Worm (Caenorhabditis elegans) whole organism, mixed stage, embryonic: ENCODE data around the gene fbxa-72.

ENCODE experiments used
- M03D4.4 ChIP-seq: sonication (generic microtip); optimal IDR thresholded peaks from 2 replicates; lab custom pipeline; 2017; ENCODE audit warnings: mild to moderate bottlenecking, missing genetic modification characterization, missing compliant biosample characterization
- bed-3 ChIP-seq: fragments of 200-800 bp; sonication (Bioruptor generic); optimal IDR thresholded peaks from 3 replicates; lab custom pipeline; 2018; ENCODE audit warnings: mild to moderate bottlenecking, missing genetic modification characterization, moderate library complexity, missing compliant biosample characterization
- ceh-39 ChIP-seq: fragments of 150-350 bp; optimal IDR thresholded peaks from 2 replicates; lab custom pipeline; 2014; ENCODE audit warnings: missing biosample characterization, missing genetic modification characterization
- ceh-43 ChIP-seq: fragments of 200-800 bp; sonication (Bioruptor generic); optimal IDR thresholded peaks from 2 replicates; lab custom pipeline; 2018; ENCODE audit warnings: mild to moderate bottlenecking, missing genetic modification characterization, moderate library complexity, missing compliant biosample characterization
- ceh-83 ChIP-seq: fragments of 200-800 bp; sonication (Bioruptor generic); optimal IDR thresholded peaks from 2 replicates; lab custom pipeline; 2018; ENCODE audit warnings: mild to moderate bottlenecking, missing genetic modification characterization, missing compliant biosample characterization
- ces-1 ChIP-seq: fragments of 150-350 bp; optimal IDR thresholded peaks from 2 replicates; lab custom pipeline; 2014; ENCODE audit warnings: missing biosample characterization, missing genetic modification reagents, missing genetic modification characterization
- cnd-1 ChIP-seq: fragments of 200-800 bp; sonication (Bioruptor generic); optimal IDR thresholded peaks from 2 replicates; lab custom pipeline; 2018; ENCODE audit warnings: mild to moderate bottlenecking, missing genetic modification characterization, missing compliant biosample characterization
- drap-1 ChIP-seq: fragments of 200-800 bp; sonication (Bioruptor generic); optimal IDR thresholded peaks from 3 replicates; lab custom pipeline; 2018; ENCODE audit warnings: mild to moderate bottlenecking, missing genetic modification characterization, missing compliant biosample characterization
- elt-1 ChIP-seq: sonication (generic microtip); optimal IDR thresholded peaks from 2 replicates; lab custom pipeline; 2017; ENCODE audit warnings: missing genetic modification characterization, mild to moderate bottlenecking, missing compliant biosample characterization, antibody characterized with exemption, moderate library complexity, borderline replicate concordance; ENCODE audit not compliant: insufficient read depth
- elt-3 ChIP-seq: fragments of 150-350 bp; optimal IDR thresholded peaks from 2 replicates; lab custom pipeline; 2014; ENCODE audit warnings: missing biosample characterization, missing genetic modification characterization
- flh-1 ChIP-seq: fragments of 200-800 bp; sonication (Bioruptor generic); optimal IDR thresholded peaks from 2 replicates; lab custom pipeline; 2018; ENCODE audit warnings: mild to moderate bottlenecking, missing genetic modification characterization, moderate library complexity, missing compliant biosample characterization
- ham-2 ChIP-seq: fragments of 200-800 bp; sonication (Bioruptor generic); optimal IDR thresholded peaks from 2 replicates; lab custom pipeline; 2018; ENCODE audit warnings: mild to moderate bottlenecking, missing genetic modification characterization, missing compliant biosample characterization
- hlh-1 ChIP-seq: fragments of 150-350 bp; optimal IDR thresholded peaks from 2 replicates; lab custom pipeline; 2014; ENCODE audit warnings: missing biosample characterization, missing genetic modification reagents, missing genetic modification characterization
- lin-13 ChIP-seq: fragments of 150-350 bp; optimal IDR thresholded peaks from 2 replicates; lab custom pipeline; 2014; ENCODE audit warnings: missing biosample characterization, missing genetic modification characterization
- lin-32 ChIP-seq: fragments of 200-800 bp; sonication (Bioruptor generic); optimal IDR thresholded peaks from 2 replicates; lab custom pipeline; 2018; ENCODE audit warnings: mild to moderate bottlenecking, missing genetic modification characterization, missing compliant biosample characterization
- lsy-2 ChIP-seq: fragments of 150-350 bp; optimal IDR thresholded peaks from 2 replicates; lab custom pipeline; 2014; ENCODE audit warnings: missing biosample characterization, missing genetic modification characterization
- mab-5 ChIP-seq: fragments of 150-350 bp; optimal IDR thresholded peaks from 2 replicates; lab custom pipeline; 2014; ENCODE audit warnings: missing biosample characterization, missing genetic modification characterization
- mep-1 ChIP-seq: fragments of 150-350 bp; optimal IDR thresholded peaks from 2 replicates; lab custom pipeline; 2017; ENCODE audit warnings: missing biosample characterization, missing genetic modification reagents, missing genetic modification characterization, inconsistent platforms
- mls-2 ChIP-seq: sonication (generic microtip); optimal IDR thresholded peaks from 2 replicates; lab custom pipeline; 2016; ENCODE audit warnings: mild to moderate bottlenecking, missing genetic modification characterization, moderate library complexity, missing compliant biosample characterization
- nhr-12 ChIP-seq: fragments of 150-350 bp; optimal IDR thresholded peaks from 2 replicates; lab custom pipeline; 2014; ENCODE audit warnings: missing biosample characterization, missing genetic modification characterization
- nhr-2 ChIP-seq: fragments of 150-350 bp; optimal IDR thresholded peaks from 2 replicates; lab custom pipeline; 2014; ENCODE audit warnings: missing biosample characterization, missing genetic modification characterization
- nhr-237 ChIP-seq: fragments of 150-350 bp; optimal IDR thresholded peaks from 2 replicates; lab custom pipeline; 2014; ENCODE audit warnings: missing biosample characterization, missing genetic modification characterization
- nhr-28 ChIP-seq: fragments of 150-350 bp; optimal IDR thresholded peaks from 2 replicates; lab custom pipeline; 2014; ENCODE audit warnings: missing biosample characterization, missing genetic modification characterization
- nhr-76 ChIP-seq: sonication (generic microtip); optimal IDR thresholded peaks from 2 replicates; lab custom pipeline; 2017; ENCODE audit warnings: missing biosample characterization, missing genetic modification characterization
- pha-4 ChIP-seq: fragments of 150-350 bp; optimal IDR thresholded peaks from 2 replicates; lab custom pipeline; 2018; ENCODE audit warnings: missing biosample characterization, missing genetic modification reagents, missing genetic modification characterization
- sem-2 ChIP-seq: fragments of 200-800 bp; sonication (Bioruptor generic); optimal IDR thresholded peaks from 2 replicates; lab custom pipeline; 2018; ENCODE audit warnings: mild to moderate bottlenecking, missing genetic modification characterization, missing compliant biosample characterization
- snpc-4 ChIP-seq: fragments of 150-350 bp; optimal IDR thresholded peaks from 2 replicates; lab custom pipeline; 2014; ENCODE audit warnings: missing biosample characterization, missing genetic modification characterization
- sptf-1 ChIP-seq: sonication (generic microtip); optimal IDR thresholded peaks from 2 replicates; lab custom pipeline; 2017; ENCODE audit warnings: mild to moderate bottlenecking, missing genetic modification characterization, moderate library complexity, missing compliant biosample characterization
- unc-120 ChIP-seq: sonication (generic microtip); optimal IDR thresholded peaks from 2 replicates; lab custom pipeline; 2017; ENCODE audit warnings: missing genetic modification characterization, missing compliant biosample characterization; ENCODE audit not compliant: poor library complexity, severe bottlenecking
- unc-39 ChIP-seq: fragments of 150-350 bp; optimal IDR thresholded peaks from 2 replicates; lab custom pipeline; 2014; ENCODE audit warnings: missing biosample characterization, missing genetic modification characterization
- zip-8 ChIP-seq: fragments of 150-350 bp; optimal IDR thresholded peaks from 2 replicates; lab custom pipeline; 2014; ENCODE audit warnings: missing biosample characterization, missing genetic modification characterization

Gene fbxa-72

ce11 chrV:679663-680062 lies 3.1 kb upstream of the fbxa-72 start, which contains the start of gene srx-22:
Gene srx-22 (plus strand): TSS chrV:679963.
- TF ChIP-seq ham-2 (GFP tag; lab: Kevin White, UChicago) = no peak
- no peak for TF ChIP-seq pha-4 (tag; lab: Kevin White, UChicago)
- TF ChIP-seq snpc-4 (tag; lab: Kevin White, UChicago) = no peak
- no peak for TF ChIP-seq unc-120
- no peak for TF ChIP-seq nhr-237 (tag; lab: Kevin White, UChicago)
- no peak for TF ChIP-seq lin-32 (GFP tag; lab: Kevin White, UChicago)
- no peak for TF ChIP-seq drap-1 (GFP tag; lab: Kevin White, UChicago)
- no peak for TF ChIP-seq lin-13
- no peak for TF ChIP-seq nhr-28 (tag; lab: Kevin White, UChicago)
- TF ChIP-seq mep-1 = no peak
- no peak for TF ChIP-seq M03D4.4 (tag; lab: Kevin White, UChicago)
- no peak for TF ChIP-seq bed-3 (GFP tag; lab: Kevin White, UChicago)
- no peak for TF ChIP-seq ceh-83 (GFP tag; lab: Kevin White, UChicago)
- no peak for TF ChIP-seq ces-1
- no peak for TF ChIP-seq elt-1 (tag; lab: Kevin White, UChicago)
- no peak for TF ChIP-seq nhr-76 (tag; lab: Kevin White, UChicago)
- TF ChIP-seq sptf-1 = no peak
- no peak for TF ChIP-seq hlh-1 (tag; lab: Kevin White, UChicago)
- TF ChIP-seq, all 35 proteins: peak for 0

DNA sequence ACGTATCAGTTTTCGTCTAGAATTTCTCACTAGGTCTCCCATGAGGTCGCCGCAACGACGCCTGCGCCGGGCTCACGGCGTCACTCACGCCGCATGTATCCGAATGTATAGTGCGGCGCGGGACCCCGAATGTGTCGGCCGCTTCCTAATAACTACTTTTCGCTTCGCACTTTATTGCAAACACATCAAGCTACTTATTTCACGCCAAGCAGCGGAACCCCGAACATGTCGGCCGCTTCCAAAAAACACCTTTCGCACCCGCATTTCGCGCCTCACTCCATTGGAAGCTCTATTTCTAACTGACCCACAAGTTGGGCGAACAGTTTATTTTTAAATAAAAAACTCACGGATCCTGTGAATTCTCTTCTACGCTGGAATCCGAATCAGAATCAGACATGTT lies 463 bp downstream of the fbxa-72 start:
- TF ChIP-seq ceh-83 (GFP tag; lab: Kevin White, UChicago) = no peak

- no peak for TF ChIP-seq ceh-43 (GFP tag; lab: Kevin White, UChicago)
- TF ChIP-seq lin-13 = no peak
- TF ChIP-seq ces-1 = no peak
- TF ChIP-seq snpc-4 (tag; lab: Kevin White, UChicago) = no peak
- no peak for TF ChIP-seq nhr-237 (tag; lab: Kevin White, UChicago)
- no peak for TF ChIP-seq M03D4.4 (tag; lab: Kevin White, UChicago)
- TF ChIP-seq pha-4 (tag; lab: Kevin White, UChicago) = no peak
- TF ChIP-seq elt-3 = no peak
- no peak for TF ChIP-seq zip-8 (tag; lab: Kevin White, UChicago)
- TF ChIP-seq bed-3 (GFP tag; lab: Kevin White, UChicago) = no peak
- no peak for TF ChIP-seq drap-1 (GFP tag; lab: Kevin White, UChicago)
These were observed 2.3 kb downstream of the fbxa-72 start, which contains the start of gene sru-25 for ce11 chrV:674213-674612. Gene sru-25 (minus strand): TSS chrV:674313.

- TF ChIP-seq lin-32 (GFP tag; lab: Kevin White, UChicago) = no peak
- TF ChIP-seq elt-3 = no peak
- no peak for TF ChIP-seq pha-4 (tag; lab: Kevin White, UChicago)
- no peak for TF ChIP-seq lsy-2 (tag; lab: Kevin White, UChicago)
- TF ChIP-seq M03D4.4 (tag; lab: Kevin White, UChicago) = no peak
- TF ChIP-seq ceh-39 (tag; lab: Kevin White, UChicago) = no peak
- no peak for TF ChIP-seq mls-2
- TF ChIP-seq nhr-12 (tag; lab: Kevin White, UChicago) = no peak
- no peak for TF ChIP-seq mep-1
- TF ChIP-seq unc-39 (tag; lab: Kevin White, UChicago) = no peak
- no peak for TF ChIP-seq nhr-2 (tag; lab: Kevin White, UChicago)
- TF ChIP-seq ceh-43 (GFP tag; lab: Kevin White, UChicago) = no peak
- no peak for TF ChIP-seq mab-5 (tag; lab: Kevin White, UChicago)
- TF ChIP-seq bed-3 (GFP tag; lab: Kevin White, UChicago) = no peak
- TF ChIP-seq flh-1 (GFP tag; lab: Kevin White, UChicago) = no peak
- no peak for TF ChIP-seq cnd-1 (tag; lab: Kevin White, UChicago)
These were observed 5.2 kb downstream of the fbxa-72 start, which contains the start of gene sru-24 for ce11 chrV:671342-671741. Gene sru-24 (minus strand): TSS chrV:671442.

- no peak for TF ChIP-seq nhr-2 (tag; lab: Kevin White, UChicago)
- no peak for TF ChIP-seq nhr-237 (tag; lab: Kevin White, UChicago)
- no peak for TF ChIP-seq sem-2 (GFP tag; lab: Kevin White, UChicago)
- TF ChIP-seq mep-1 = no peak
- TF ChIP-seq ceh-43 (GFP tag; lab: Kevin White, UChicago) = no peak
- no peak for TF ChIP-seq drap-1 (GFP tag; lab: Kevin White, UChicago)
- TF ChIP-seq elt-1 (tag; lab: Kevin White, UChicago) = no peak
- TF ChIP-seq ham-2 (GFP tag; lab: Kevin White, UChicago) = no peak
These were observed 9.1 kb downstream of the fbxa-72 start, which contains the start of gene nhr-180 for ce11 chrV:667459-667858. Gene nhr-180 (minus strand): TSS chrV:667510.
